Worm (Caenorhabditis elegans) whole organism, L1 larva: ENCODE results near the gene apl-1.

Experiments
- C04F5.9 ChIP-seq: sonication (generic microtip); optimal IDR thresholded peaks from 2 replicates; lab custom pipeline; 2016; ENCODE audit warnings: missing genetic modification characterization, missing compliant biosample characterization
- C16A3.4 ChIP-seq: fragments of 150-350 bp; optimal IDR thresholded peaks from 2 replicates; lab custom pipeline; 2014; ENCODE audit warnings: missing biosample characterization, missing genetic modification characterization
- C34B4.2 ChIP-seq: sonication (generic microtip); optimal IDR thresholded peaks from 2 replicates; lab custom pipeline; 2017; ENCODE audit warnings: mild to moderate bottlenecking, missing genetic modification characterization, missing compliant biosample characterization
- F16B12.6 ChIP-seq: fragments of 150-350 bp; optimal IDR thresholded peaks from 2 replicates; lab custom pipeline; 2014; ENCODE audit warnings: missing biosample characterization, missing genetic modification characterization
- ama-1 ChIP-seq: fragments of 150-350 bp; optimal IDR thresholded peaks from 2 replicates; lab custom pipeline; 2014
- blmp-1 ChIP-seq: fragments of 150-350 bp; optimal IDR thresholded peaks from 2 replicates; lab custom pipeline; 2014; ENCODE audit warnings: missing biosample characterization, missing genetic modification characterization
- ceh-63 ChIP-seq: fragments of 200-800 bp; sonication (Bioruptor generic); optimal IDR thresholded peaks from 2 replicates; lab custom pipeline; 2018; ENCODE audit warnings: mild to moderate bottlenecking, missing genetic modification characterization, missing compliant biosample characterization
- ceh-88 ChIP-seq: fragments of 200-800 bp; sonication (Bioruptor generic); IDR thresholded peaks from 2 replicates; pipeline ENCODE4 v1.3.6; 2022; ENCODE audit warnings: missing genetic modification characterization, missing compliant biosample characterization
- ces-1 ChIP-seq: fragments of 150-350 bp; optimal IDR thresholded peaks from 2 replicates; lab custom pipeline; 2014; ENCODE audit warnings: missing biosample characterization, missing genetic modification reagents, missing genetic modification characterization
- dpl-1 ChIP-seq, 3 experiments: fragments of 150-350 bp in 2 of 3; sonication (generic microtip) in 1 of 3; optimal IDR thresholded peaks; 2 replicates each; lab custom pipeline; 2014 to 2017; ENCODE audit warnings: missing biosample characterization in 3 of 3, missing genetic modification characterization in 3 of 3, missing genetic modification reagents in 3 of 3
- efl-3 ChIP-seq: fragments of 200-800 bp; sonication (Bioruptor generic); optimal IDR thresholded peaks from 2 replicates; lab custom pipeline; 2018; ENCODE audit warnings: mild to moderate bottlenecking, missing genetic modification characterization, missing compliant biosample characterization
- egl-27 ChIP-seq, 2 experiments: fragments of 150-350 bp in 1 of 2; sonication (generic microtip); optimal IDR thresholded peaks; 3 replicates each; lab custom pipeline; 2017 to 2018; ENCODE audit warnings: missing biosample characterization in 2 of 2, missing genetic modification characterization in 2 of 2, missing genetic modification reagents in 2 of 2
- elt-3 ChIP-seq, 6 experiments: fragments of 150-350 bp in 1 of 6; sonication (generic microtip); optimal IDR thresholded peaks; 2 replicates each; lab custom pipeline; 2017 to 2018; ENCODE audit warnings: missing biosample characterization in 6 of 6, missing genetic modification characterization in 6 of 6, inconsistent platforms in 1 of 6
- ets-5 ChIP-seq: fragments of 200-800 bp; sonication (Bioruptor generic); IDR thresholded peaks from 2 replicates; pipeline ENCODE4 v1.3.6; 2022; ENCODE audit warnings: missing genetic modification characterization, missing compliant biosample characterization
- fkh-8 ChIP-seq: sonication (generic microtip); optimal IDR thresholded peaks from 2 replicates; lab custom pipeline; 2016; ENCODE audit warnings: mild to moderate bottlenecking, missing genetic modification characterization, missing compliant biosample characterization
- fos-1 ChIP-seq: fragments of 150-350 bp; optimal IDR thresholded peaks from 2 replicates; lab custom pipeline; 2014; ENCODE audit warnings: missing biosample characterization, missing genetic modification characterization
- grh-1 ChIP-seq: fragments of 200-800 bp; sonication (Bioruptor generic); IDR thresholded peaks from 2 replicates; pipeline ENCODE4 v1.3.6; 2022; ENCODE audit warnings: missing genetic modification reagents, missing genetic modification characterization, missing compliant biosample characterization
- hlh-4 ChIP-seq: sonication (generic microtip); optimal IDR thresholded peaks from 2 replicates; lab custom pipeline; 2016; ENCODE audit warnings: mild to moderate bottlenecking, missing genetic modification characterization, missing compliant biosample characterization
- irx-1 ChIP-seq: sonication (generic microtip); optimal IDR thresholded peaks from 2 replicates; lab custom pipeline; 2016; ENCODE audit warnings: missing genetic modification characterization, missing compliant biosample characterization
- lin-15B ChIP-seq: fragments of 150-350 bp; sonication (generic microtip); optimal IDR thresholded peaks from 3 replicates; lab custom pipeline; 2014; ENCODE audit warnings: missing biosample characterization, missing genetic modification characterization
- lir-3 ChIP-seq: sonication (generic microtip); optimal IDR thresholded peaks from 2 replicates; lab custom pipeline; 2016; ENCODE audit warnings: mild to moderate bottlenecking, missing genetic modification characterization, moderate library complexity, missing compliant biosample characterization; ENCODE audit not compliant: poor library complexity
- lsy-2 ChIP-seq, 2 experiments: fragments of 150-350 bp; optimal IDR thresholded peaks; 2 replicates each; lab custom pipeline; 2014; ENCODE audit warnings: missing biosample characterization in 2 of 2, missing genetic modification characterization in 2 of 2
- mef-2 ChIP-seq: fragments of 150-350 bp; optimal IDR thresholded peaks from 2 replicates; lab custom pipeline; 2014; ENCODE audit warnings: missing biosample characterization, missing genetic modification characterization
- mep-1 ChIP-seq: fragments of 150-350 bp; optimal IDR thresholded peaks from 2 replicates; lab custom pipeline; 2014; ENCODE audit warnings: missing biosample characterization, missing genetic modification characterization
- nhr-11 ChIP-seq: fragments of 150-350 bp; optimal IDR thresholded peaks from 2 replicates; lab custom pipeline; 2014; ENCODE audit warnings: missing biosample characterization, missing genetic modification characterization
- nhr-71 ChIP-seq: sonication (generic microtip); optimal IDR thresholded peaks from 2 replicates; lab custom pipeline; 2016; ENCODE audit warnings: mild to moderate bottlenecking, missing genetic modification characterization, moderate library complexity, missing compliant biosample characterization
- nhr-84 ChIP-seq: sonication (generic microtip); optimal IDR thresholded peaks from 2 replicates; lab custom pipeline; 2017; ENCODE audit warnings: missing biosample characterization, missing genetic modification characterization
- nhr-90 ChIP-seq: sonication (generic microtip); optimal IDR thresholded peaks from 2 replicates; lab custom pipeline; 2016; ENCODE audit warnings: mild to moderate bottlenecking, missing genetic modification characterization, missing compliant biosample characterization; ENCODE audit not compliant: poor library complexity
- pqm-1 ChIP-seq: sonication (generic microtip); optimal IDR thresholded peaks from 3 replicates; lab custom pipeline; 2017; ENCODE audit warnings: missing biosample characterization, missing genetic modification characterization
- skn-1 ChIP-seq: fragments of 150-350 bp; optimal IDR thresholded peaks from 2 replicates; lab custom pipeline; 2014; ENCODE audit warnings: missing biosample characterization, missing genetic modification characterization
- snpc-4 ChIP-seq: fragments of 150-350 bp; optimal IDR thresholded peaks from 2 replicates; lab custom pipeline; 2014; ENCODE audit warnings: missing biosample characterization, missing genetic modification characterization
- snu-23 ChIP-seq: sonication (generic microtip); optimal IDR thresholded peaks from 2 replicates; lab custom pipeline; 2016; ENCODE audit warnings: missing genetic modification characterization, missing compliant biosample characterization
- tbx-2 ChIP-seq: sonication (generic microtip); optimal IDR thresholded peaks from 2 replicates; lab custom pipeline; 2016; ENCODE audit warnings: missing genetic modification characterization, missing compliant biosample characterization
- unc-130 ChIP-seq: fragments of 150-350 bp; optimal IDR thresholded peaks from 2 replicates; lab custom pipeline; 2017; ENCODE audit warnings: missing biosample characterization, missing genetic modification characterization, inconsistent platforms
- xbp-1 ChIP-seq: sonication (generic microtip); optimal IDR thresholded peaks from 2 replicates; lab custom pipeline; 2016; ENCODE audit warnings: missing genetic modification characterization, missing compliant biosample characterization
- zag-1 ChIP-seq: fragments of 150-350 bp; optimal IDR thresholded peaks from 2 replicates; lab custom pipeline; 2014; ENCODE audit warnings: missing biosample characterization, missing genetic modification characterization
- ztf-11 ChIP-seq, 2 experiments: sonication (generic microtip); optimal IDR thresholded peaks; 2 replicates each; lab custom pipeline; 2016 to 2017; ENCODE audit warnings: missing genetic modification characterization in 2 of 2, missing biosample characterization in 1 of 2, missing compliant biosample characterization in 1 of 2
- ztf-4 ChIP-seq: fragments of 150-350 bp; optimal IDR thresholded peaks from 2 replicates; lab custom pipeline; 2014; ENCODE audit warnings: missing biosample characterization, missing genetic modification characterization

The apl-1 gene

DNA sequence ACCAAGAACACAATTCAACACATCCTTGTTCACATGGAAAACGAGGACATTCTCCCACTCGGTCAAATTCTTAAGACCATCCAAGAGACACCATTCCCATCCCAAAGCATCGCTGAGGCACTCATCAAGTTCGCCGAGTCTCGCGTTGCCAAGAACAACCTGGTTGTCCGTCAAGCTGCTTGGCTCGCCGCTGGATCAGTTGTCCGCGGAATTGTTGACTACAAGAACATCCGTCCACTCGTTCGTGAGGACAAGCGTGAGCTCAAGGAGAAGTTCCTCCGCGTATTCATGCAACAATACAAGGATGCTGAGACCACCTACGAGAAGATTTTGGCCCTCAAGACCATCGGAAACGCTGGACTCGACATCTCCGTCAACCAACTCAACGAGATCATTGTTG lies 14.3 kb downstream of the apl-1 start:
- no peak for TF ChIP-seq nhr-71
- no peak for TF ChIP-seq nhr-90 (tag; lab: Kevin White, UChicago)
- TF ChIP-seq ceh-88 (GFP tag; lab: Robert Waterston, UW): no peak
- TF ChIP-seq pqm-1 (tag; lab: Kevin White, UChicago): no peak
- no peak for TF ChIP-seq hlh-4 (tag; lab: Kevin White, UChicago)
- TF ChIP-seq snu-23 (GFP tag; lab: Kevin White, UChicago): no peak
- TF ChIP-seq efl-3 (GFP tag; lab: Kevin White, UChicago): no peak
- TF ChIP-seq mef-2 (tag; lab: Kevin White, UChicago): no peak
- no peak for TF ChIP-seq unc-130
- TF ChIP-seq ztf-4 (tag; lab: Kevin White, UChicago): no peak
- no peak for TF ChIP-seq lsy-2 (tag; optimal IDR thresholded peaks at IDR 0.05; lab: Kevin White, UChicago)
- TF ChIP-seq C16A3.4: no peak
- no peak for TF ChIP-seq ces-1 (GFP tag; lab: Kevin White, UChicago)
- TF ChIP-seq nhr-84 (tag; lab: Kevin White, UChicago): no peak
- TF ChIP-seq, all 84 proteins: peak for 0

DNA sequence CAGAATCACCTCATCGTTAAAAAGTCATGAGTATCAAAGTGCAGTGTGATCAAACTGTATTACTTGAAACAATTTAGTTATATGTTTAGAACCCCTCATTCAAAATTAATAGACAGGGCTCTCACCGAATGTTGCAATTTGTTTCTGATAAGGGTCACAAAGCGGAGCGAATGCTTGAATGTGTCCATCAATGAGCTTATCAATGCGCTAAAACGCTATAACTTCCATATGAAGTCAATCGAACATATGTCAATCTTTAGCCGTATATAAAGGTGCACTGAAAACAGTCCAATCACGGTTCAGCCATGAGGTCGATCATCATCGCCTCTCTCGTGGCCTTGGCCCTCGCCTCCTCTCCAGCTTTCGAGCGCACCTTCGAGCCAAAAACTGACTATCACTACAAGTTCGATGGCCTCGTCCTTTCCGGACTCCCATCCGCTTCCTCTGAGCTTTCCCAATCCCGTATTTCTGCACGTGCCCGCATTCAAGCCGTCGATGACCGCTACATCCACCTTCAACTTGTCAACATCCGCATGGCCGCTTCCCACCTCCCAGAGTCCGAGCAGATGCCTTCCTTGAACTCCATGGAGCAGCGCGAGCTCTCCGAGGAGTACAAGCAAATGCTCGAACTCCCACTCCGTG lies 15.8 kb downstream of the apl-1 start, which contains the start of gene vit-2:
vit-2 (plus strand) TSS at position 305 of the 642 bp plus-strand sequence.
- TF ChIP-seq mep-1: no peak
- TF ChIP-seq ets-5 (GFP tag; lab: Robert Waterston, UW): 0 out of 2 replicates have a peak, but pooled peaks have one; percentile 16

DNA sequence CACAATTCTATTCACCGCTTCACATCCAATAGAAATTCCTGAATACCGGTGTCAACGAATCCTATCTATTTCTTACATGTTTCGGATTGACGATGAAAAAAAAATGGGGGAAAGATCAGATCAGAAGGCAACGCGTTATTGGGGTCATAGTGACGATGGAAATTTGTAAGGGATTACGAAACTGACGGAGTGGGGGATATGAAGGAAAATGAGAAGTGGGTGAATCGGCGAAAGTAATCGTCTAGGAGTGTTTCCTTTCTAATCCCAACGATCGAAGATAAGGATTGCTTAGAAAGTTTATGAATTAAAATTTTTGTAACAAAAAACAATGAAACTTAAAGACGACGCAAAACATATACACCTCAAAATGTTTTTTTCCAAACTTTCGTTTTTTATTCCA lies 17.7 kb downstream of the apl-1 start:
- TF ChIP-seq ama-1 (no peak), blmp-1 (tag; lab: Kevin White, UChicago) (peak; percentile 98)

DNA sequence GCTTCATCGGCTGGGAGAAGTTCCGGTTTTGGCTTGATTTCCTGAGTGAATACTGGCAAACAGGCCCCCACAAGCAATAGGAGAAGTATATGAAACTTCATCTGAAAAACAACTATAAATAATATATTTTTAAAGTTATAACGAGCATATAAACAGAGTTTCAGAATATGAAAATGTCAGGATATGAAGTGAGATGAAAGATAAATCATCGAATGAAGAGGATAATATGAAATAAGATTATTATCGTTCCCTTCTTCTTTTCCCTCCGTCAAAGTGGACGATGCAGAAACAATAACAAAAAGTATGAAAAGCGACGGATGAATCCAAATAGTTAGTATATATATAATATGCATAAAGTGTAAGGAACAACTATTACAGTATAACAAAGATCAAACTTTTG lies 19.7 kb downstream of the apl-1 start, which contains the start of gene acn-1:
acn-1 (minus strand) TSS at position 101 of the 400 bp plus-strand sequence.
- TF ChIP-seq lsy-2 (tag; optimal IDR thresholded peaks at IDR 0.05; lab: Kevin White, UChicago): no peak
- TF ChIP-seq lin-15B (tag; lab: Kevin White, UChicago): no peak
- no peak for TF ChIP-seq ceh-63 (GFP tag; lab: Kevin White, UChicago)
- no peak for TF ChIP-seq C34B4.2 (tag; lab: Kevin White, UChicago)
- no peak for TF ChIP-seq irx-1
- TF ChIP-seq ztf-11 (tag; optimal IDR thresholded peaks at IDR 0.05; lab: Kevin White, UChicago): no peak
- TF ChIP-seq C16A3.4: no peak
- no peak for TF ChIP-seq fkh-8 (tag; lab: Kevin White, UChicago)
- TF ChIP-seq lir-3: no peak
- TF ChIP-seq F16B12.6 (tag; lab: Kevin White, UChicago): no peak
- no peak for TF ChIP-seq tbx-2 (tag; lab: Kevin White, UChicago)
- no peak for TF ChIP-seq zag-1 (tag; lab: Kevin White, UChicago)
- no peak for TF ChIP-seq egl-27 (tag; optimal IDR thresholded peaks at IDR 0.05; lab: Kevin White, UChicago)
- no peak for TF ChIP-seq grh-1 (GFP tag; lab: Robert Waterston, UW)
- no peak for TF ChIP-seq fos-1 (tag; lab: Kevin White, UChicago)
- no peak for TF ChIP-seq mef-2 (tag; lab: Kevin White, UChicago)
- no peak for TF ChIP-seq unc-130
- no peak for TF ChIP-seq skn-1 (tag; lab: Kevin White, UChicago)

DNA sequence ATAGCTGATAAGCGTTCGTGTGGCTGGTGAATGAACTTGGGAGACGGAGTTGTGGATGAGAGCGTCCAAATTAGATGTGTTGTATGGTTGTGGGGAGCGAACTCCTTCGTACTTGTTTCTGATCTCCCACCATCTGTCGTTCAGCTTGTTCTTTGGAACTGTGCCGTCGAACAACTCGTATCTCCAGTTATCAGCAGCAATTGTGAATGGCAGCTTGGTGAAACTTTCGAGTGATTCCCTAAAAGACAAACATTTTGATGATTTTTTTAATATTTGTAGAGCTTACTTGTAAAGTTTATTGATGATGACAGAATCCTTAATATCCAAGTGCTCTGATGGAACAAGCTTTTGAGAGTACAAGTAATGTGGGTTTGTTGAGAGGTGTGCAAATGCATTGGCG lies 22.7 kb downstream of the apl-1 start:
- no peak for TF ChIP-seq dpl-1 (GFP tag; optimal IDR thresholded peaks at IDR 0.05; lab: Kevin White, UChicago)
- TF ChIP-seq nhr-11 (tag; lab: Kevin White, UChicago): no peak
- TF ChIP-seq snpc-4 (tag; lab: Kevin White, UChicago): no peak
- TF ChIP-seq zag-1 (tag; lab: Kevin White, UChicago): no peak
- no peak for TF ChIP-seq fkh-8 (tag; lab: Kevin White, UChicago)
- no peak for TF ChIP-seq xbp-1
- no peak for TF ChIP-seq C04F5.9 (tag; lab: Kevin White, UChicago)
- TF ChIP-seq elt-3 (tag; optimal IDR thresholded peaks at IDR 0.05; lab: Kevin White, UChicago): no peak
- TF ChIP-seq, all 84 proteins: peak for 0
